Worm (Caenorhabditis elegans) whole organism, dauer: ENCODE data around the gene C09E9.1.

Source experiments
- unc-62 ChIP-seq: sonication (generic microtip); optimal IDR thresholded peaks from 2 replicates; lab custom pipeline; 2017; ENCODE audit warnings: missing biosample characterization, missing genetic modification reagents, missing genetic modification characterization

The C09E9.1 gene

DNA sequence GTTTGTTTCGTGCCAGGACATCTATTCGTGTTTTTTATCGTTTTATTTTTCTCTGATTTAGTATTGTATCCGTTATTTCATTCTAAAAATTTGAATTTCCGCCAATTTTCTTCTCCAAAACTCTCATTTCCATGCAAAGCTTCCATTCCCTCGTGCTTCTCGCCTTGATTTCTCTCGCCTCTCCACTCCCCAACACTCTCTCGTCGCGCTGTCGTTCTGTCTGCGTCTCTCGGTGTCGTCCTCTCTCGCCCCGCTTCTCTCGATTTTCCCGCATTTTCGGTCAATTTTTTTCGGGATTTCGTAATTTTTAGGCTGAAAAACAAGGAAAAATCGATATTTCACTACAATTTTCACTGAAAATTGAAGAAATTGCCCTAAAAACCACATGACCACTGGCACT lies at the start of gene C09E9.1:
C09E9.1 (plus strand) TSS at position 286 of the 400 bp plus-strand sequence.
- no peak for TF ChIP-seq unc-62 (GFP tag; lab: Kevin White, UChicago)

DNA sequence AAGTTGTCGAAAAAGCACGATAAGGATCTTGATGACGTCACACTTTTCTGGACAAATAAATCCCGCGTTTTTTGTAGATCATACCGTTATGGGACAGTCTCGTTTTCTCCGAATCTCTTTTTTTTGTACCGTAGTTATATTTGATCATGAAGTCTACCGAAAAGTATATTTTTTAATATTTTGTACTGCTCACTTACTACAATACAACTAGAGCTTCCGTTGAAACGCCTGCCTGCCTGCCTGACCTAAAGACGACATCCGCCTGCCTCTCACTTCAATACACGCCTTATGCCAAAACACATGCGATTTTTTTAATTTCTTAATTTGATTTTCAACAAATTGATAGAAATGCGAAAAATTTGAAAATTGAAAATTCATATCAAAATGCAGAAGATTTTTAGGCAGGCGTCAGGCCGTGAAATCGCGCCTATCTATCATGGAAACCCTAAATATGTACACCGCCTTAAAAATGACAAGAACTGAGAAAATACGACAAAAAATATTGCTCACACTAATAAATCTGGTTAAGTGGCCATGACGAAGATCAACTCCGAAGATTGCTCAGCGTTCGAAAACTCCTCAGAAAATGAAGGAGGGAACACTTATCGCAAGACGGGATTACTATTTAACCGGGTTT lies 49.0 kb upstream of the C09E9.1 start, which contains the start of gene W09G12.8:
W09G12.8 (plus strand) TSS at position 587 of the 637 bp plus-strand sequence.
- TF ChIP-seq unc-62 (GFP tag; lab: Kevin White, UChicago): no peak

DNA sequence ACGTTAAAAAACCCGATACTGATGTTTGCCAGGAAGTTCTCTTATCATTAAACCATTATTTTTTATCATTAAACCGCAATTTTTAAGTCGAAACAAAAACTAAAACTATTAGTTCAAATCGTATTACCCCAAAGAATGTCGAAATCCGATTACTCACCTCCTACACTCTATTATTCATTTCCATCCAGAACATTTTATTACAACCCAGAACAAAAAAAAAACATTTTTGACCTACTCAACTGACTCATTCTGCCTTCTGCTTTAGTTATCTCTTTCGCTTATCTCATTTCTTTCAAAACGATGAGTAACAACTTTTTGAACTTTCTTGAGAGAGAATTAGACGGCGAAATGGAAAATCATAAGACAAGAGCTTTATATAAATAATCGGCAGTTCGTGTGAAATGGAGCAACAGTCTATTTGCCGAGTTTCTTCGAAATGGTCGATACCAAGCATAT lies 46.0 kb upstream of the C09E9.1 start, which contains the start of gene W09G12.7:
W09G12.7 (plus strand) TSS at position 406 of the 456 bp plus-strand sequence.
- no peak for TF ChIP-seq unc-62 (GFP tag; lab: Kevin White, UChicago)

DNA sequence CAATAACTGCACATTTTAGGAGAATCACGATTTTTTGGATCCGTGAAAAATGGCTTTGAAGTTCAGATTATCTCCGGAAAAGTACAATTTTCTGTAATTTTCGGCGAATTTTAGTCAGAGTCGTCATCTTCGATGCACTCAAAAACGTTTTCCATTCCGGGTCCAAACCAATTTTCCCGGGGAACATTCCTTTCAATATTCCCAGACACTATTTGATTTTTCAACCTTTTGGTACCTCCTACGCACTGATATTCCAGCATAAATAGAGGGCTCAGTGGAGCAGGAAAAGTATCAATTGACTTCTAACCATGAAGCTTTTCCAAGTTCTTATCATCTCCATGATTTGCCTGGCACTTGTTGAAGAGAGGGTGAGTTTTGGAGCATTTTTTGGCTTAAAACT lies 43.1 kb upstream of the C09E9.1 start, which contains the start of gene W09G12.6:
W09G12.6 (plus strand) TSS at position 301 of the 400 bp plus-strand sequence.
- TF ChIP-seq unc-62 (GFP tag; lab: Kevin White, UChicago): no peak

DNA sequence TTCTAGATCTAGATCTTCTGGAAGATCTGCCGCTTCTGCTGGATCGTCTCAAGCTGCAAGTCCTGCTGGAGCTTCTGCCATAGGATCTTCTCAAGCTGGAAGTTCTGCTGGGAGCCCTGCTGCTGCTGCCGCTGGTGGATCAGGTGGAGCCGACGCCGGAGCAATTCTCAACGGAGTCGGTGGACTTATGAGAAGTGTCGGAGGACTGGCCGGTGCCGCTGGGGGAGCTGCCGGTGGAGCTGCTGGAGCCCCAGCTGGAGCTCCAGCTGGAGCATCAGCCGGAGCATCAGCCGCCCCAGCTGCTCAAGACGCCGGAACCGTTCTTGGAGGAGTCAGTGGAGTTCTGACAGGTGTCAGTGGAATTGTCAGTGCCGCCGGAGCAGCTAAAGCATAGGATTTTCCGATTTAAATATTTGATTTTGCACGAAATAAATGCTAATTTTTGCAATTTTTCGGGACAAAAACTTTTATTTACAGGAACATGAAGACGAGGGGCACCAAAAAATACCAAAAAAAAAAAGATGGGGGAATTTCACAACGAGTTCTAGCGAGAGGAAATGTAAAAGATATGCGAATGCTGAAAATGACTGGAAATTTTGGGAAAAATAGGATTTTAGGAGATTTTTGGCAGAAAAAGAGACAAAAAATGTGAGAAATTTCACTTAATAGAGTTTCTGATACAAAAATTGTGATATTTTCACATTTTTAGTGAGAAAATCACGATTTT lies 42.1 kb upstream of the C09E9.1 start:
- no peak for TF ChIP-seq unc-62 (GFP tag; lab: Kevin White, UChicago)

DNA sequence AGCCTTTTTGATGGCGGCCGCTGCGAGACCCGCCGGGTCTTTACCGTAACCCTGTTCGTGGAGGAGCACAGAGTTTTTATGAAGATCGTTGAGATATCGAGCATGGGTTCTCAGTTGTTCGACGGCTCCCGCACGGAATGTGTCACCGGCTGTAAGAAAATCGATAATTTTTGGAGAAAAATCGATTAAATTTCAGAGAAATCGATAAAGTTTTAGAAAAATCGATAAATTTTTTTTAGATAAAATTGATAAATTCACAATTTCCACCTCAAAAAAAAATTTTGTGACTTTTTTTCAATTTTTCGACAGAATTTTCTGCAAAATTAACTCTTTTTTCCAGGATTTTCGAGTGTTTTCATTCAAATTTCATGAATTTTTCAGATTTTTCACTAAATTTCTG lies 39.9 kb upstream of the C09E9.1 start:
- no peak for TF ChIP-seq unc-62 (GFP tag; lab: Kevin White, UChicago)

DNA sequence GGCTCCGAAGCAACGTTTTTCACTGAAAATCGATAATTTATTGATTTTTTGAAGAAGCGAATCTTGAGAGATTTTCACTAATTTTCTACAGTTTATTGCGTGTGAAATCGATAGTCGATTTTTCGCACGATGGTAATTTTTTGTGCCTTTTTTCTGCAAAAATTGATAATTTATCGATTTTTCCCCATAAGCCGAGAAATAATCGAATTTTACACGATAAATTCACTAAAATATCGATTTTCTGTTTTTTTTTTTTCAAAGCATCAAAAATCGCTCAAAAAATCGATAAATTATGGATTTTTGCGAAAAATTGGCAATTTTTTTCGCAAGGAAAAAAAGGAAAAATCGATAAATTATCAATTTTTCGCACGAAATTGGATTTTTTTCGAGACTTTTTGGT lies 38.9 kb upstream of the C09E9.1 start:
- TF ChIP-seq unc-62 (GFP tag; lab: Kevin White, UChicago): no peak

DNA sequence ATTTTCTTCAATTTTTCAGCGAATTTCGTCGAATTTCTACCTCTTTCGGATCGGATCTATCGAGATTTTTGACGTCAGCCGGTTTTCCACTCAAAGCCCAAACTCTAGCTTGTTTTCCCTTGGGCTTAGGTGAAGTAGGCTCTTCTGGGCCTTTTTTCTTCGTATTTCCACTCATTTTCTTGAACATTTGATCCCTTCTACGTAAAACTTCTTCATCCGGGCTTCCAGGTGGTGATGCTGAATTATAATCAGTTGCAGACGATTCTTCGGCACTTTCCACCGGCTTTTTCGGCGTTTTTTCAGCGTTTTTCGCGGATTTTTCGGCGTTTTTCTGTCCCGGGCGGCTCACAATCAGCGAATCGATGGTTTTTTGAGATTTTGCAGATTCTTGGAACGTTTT lies 36.5 kb upstream of the C09E9.1 start:
- no peak for TF ChIP-seq unc-62 (GFP tag; lab: Kevin White, UChicago)

DNA sequence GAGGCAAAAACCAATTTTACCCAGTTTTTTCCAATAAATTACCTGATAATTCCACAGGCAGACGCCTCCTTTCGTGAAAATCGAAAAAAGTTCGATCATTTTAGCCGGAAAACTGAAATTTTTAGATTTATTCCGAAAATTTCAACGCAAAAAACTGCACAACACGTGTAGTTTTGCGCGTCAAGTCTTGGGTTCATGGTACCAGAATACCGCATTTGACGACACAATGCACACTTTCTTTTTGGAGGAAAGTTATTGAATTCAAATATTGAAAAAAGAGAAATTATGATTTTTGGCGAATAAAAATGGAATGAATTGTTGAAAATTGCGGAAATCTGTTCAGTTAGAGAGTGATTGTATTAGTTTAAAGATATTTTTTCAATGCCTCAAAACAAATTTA lies 35.0 kb upstream of the C09E9.1 start, which contains the start of gene F38A1.8:
F38A1.8 (minus strand) TSS at position 167 of the 400 bp plus-strand sequence.
- no peak for TF ChIP-seq unc-62 (GFP tag; lab: Kevin White, UChicago)

DNA sequence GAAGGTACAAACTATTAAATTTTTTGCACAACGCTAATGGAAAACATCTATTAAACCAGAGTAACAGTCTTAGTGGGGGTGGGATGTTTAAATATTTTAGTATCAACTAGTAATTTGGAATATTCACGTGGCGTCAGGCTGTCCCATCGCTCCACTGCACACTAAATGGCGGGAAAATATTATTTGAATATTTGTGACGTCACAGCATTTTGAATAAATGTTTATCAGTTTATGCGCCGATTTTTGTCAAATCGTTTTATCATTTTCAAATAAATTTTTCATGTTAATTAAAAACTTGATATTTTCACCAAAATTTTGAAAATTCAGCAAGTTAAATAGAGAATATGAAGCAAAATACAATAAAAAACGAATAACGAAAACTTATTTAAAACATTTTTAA lies 31.4 kb upstream of the C09E9.1 start, which contains the start of gene F38A1.15:
F38A1.15 (minus strand) TSS at position 101 of the 400 bp plus-strand sequence.
- no peak for TF ChIP-seq unc-62 (GFP tag; lab: Kevin White, UChicago)

DNA sequence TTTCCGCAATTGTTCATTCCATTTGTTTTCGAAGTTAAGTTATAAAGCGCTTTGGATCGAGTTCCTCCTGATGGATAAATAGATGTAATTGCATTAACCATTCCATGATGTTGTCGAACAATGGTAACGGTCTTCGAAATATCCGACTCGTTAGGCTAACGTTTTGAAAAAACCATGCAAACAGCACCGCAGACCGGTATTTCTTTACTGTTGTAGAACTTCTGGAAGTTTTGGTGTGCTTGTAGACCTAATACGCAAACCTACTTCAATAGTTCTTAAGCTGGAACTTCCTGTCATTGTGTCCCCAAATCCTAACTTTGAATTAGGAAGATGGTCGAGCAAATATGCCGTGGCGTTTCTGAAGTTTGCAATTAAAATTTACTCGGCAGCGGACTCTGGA lies 29.4 kb upstream of the C09E9.1 start, which contains the start of gene F38A1.9:
F38A1.9 (minus strand) TSS at position 101 of the 400 bp plus-strand sequence.
- no peak for TF ChIP-seq unc-62 (GFP tag; lab: Kevin White, UChicago)

DNA sequence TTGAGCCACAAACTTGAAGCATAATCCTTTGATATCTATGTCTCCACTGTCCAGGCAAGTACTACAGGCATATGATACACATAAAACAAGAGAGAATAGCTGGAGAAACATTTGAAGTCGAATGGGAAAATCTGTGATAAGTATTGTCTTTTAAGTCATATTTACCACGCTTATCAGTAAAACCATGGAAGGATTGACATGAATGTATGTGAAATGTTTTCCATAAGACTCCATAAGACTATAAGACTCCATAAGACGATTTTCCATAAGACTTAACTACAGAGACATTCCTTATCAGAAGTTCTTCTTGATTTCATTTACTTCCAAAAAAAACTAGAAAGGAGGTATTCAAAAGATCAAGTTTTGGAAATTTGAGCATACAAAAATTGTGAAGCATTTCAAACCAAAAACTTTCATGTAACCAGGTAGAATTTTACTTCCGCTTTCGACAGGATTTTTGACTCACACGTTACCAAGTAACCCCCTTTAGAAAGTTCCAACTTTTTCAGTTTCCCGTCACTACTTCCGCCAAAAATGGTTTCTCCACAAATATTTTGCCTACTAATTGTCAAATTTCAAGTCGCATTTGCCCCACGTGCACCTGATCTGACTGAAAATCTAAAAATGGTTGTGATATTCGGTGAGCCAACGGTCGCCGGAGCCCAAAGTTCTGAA lies 27.8 kb upstream of the C09E9.1 start, which contains the start of the genes clec-165 and F38A1.11:
clec-165 (minus strand) TSS at position 125 of the 675 bp plus-strand sequence.
F38A1.11 (plus strand) TSS at position 625 of the 675 bp plus-strand sequence.
- no peak for TF ChIP-seq unc-62 (GFP tag; lab: Kevin White, UChicago)

DNA sequence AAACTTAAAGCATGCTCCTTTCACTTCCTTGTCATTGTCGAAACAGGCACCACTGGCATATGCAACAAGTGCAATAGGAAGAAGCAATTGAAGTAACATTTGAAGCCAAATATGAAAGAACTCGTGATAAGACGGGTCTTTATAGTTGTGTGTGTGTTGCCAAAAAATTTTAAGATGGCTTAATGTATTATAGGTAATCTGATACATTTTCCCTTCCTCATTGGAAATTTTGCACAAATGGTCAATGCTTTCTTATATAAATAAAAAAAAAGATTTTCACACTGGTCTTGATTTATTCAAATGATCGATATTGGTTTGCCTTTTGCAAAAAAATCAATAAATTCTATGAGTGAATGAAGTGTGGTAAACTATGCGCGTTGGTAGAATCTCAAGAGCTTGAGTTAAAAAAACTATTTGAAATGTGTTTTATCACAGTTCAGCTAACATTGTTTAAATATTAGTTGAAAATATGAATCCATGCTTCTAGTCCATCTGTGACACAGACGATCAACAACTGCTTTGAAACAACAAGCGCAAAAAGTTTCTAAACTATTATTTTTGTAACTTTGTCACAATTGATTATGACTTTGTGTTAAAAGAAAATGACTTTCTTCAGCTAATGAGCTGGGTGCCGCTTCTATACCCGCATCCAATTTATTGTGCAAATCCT lies 23.3 kb upstream of the C09E9.1 start, which contains the start of the genes clec-166 and F38A1.6:
clec-166 (minus strand) TSS at position 101 of the 670 bp plus-strand sequence.
F38A1.6 (plus strand) TSS at position 620 of the 670 bp plus-strand sequence.
- TF ChIP-seq unc-62 (GFP tag; lab: Kevin White, UChicago): no peak

DNA sequence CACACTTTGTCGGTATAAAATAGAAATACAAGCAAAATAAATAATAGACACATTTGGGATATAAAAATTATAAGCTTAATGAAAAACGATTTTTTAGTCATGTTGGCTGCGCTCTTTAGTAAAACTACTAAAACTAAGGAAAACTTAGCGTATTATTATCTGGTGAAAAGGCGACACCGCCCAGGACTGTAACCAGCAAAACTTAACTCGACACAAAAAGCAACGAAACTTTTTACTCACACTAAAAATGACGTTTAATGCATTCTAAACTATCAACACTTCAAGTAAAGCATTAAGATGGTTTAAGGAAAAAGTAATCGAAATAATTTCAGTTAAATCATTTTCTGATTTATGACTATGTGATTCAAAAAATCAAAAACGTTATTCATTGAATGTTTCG lies 19.0 kb upstream of the C09E9.1 start, which contains the start of gene clec-167:
clec-167 (minus strand) TSS at position 101 of the 400 bp plus-strand sequence.
- no peak for TF ChIP-seq unc-62 (GFP tag; lab: Kevin White, UChicago)
